Worm (Caenorhabditis elegans) whole organism, late embryonic: ENCODE measurements around the gene cwp-3.

Experiments
- C08G9.2 ChIP-seq: sonication (generic microtip); optimal IDR thresholded peaks from 2 replicates; lab custom pipeline; 2016; ENCODE audit warnings: mild to moderate bottlenecking, missing genetic modification characterization, moderate library complexity, missing compliant biosample characterization
- K09A11.1 ChIP-seq: sonication (generic microtip); optimal IDR thresholded peaks from 2 replicates; lab custom pipeline; 2017; ENCODE audit warnings: antibody characterized with exemption, mild to moderate bottlenecking, missing genetic modification characterization, missing compliant biosample characterization; ENCODE audit not compliant: insufficient read depth
- T23F11.4 ChIP-seq: fragments of 200-800 bp; sonication (Bioruptor generic); optimal IDR thresholded peaks from 2 replicates; lab custom pipeline; 2018; ENCODE audit warnings: mild to moderate bottlenecking, missing genetic modification characterization, missing compliant biosample characterization
- ama-1 ChIP-seq: fragments of 150-350 bp; optimal IDR thresholded peaks from 2 replicates; lab custom pipeline; 2014
- ceh-14 ChIP-seq: sonication (generic microtip); optimal IDR thresholded peaks from 2 replicates; lab custom pipeline; 2016; ENCODE audit warnings: missing genotype, missing genetic modification characterization, missing compliant biosample characterization
- ceh-18 ChIP-seq: sonication (generic microtip); optimal IDR thresholded peaks from 2 replicates; lab custom pipeline; 2016; ENCODE audit warnings: missing genetic modification characterization, missing compliant biosample characterization
- ceh-19 ChIP-seq: fragments of 200-800 bp; sonication (Bioruptor generic); optimal IDR thresholded peaks from 2 replicates; lab custom pipeline; 2018; ENCODE audit warnings: mild to moderate bottlenecking, missing genetic modification characterization, missing compliant biosample characterization
- ceh-22 ChIP-seq: sonication (generic microtip); optimal IDR thresholded peaks from 2 replicates; lab custom pipeline; 2017; ENCODE audit warnings: missing biosample characterization, missing genetic modification characterization
- ceh-24 ChIP-seq: sonication (generic microtip); optimal IDR thresholded peaks from 2 replicates; lab custom pipeline; 2016; ENCODE audit warnings: mild to moderate bottlenecking, missing genetic modification characterization, missing compliant biosample characterization
- ceh-34 ChIP-seq: sonication (generic microtip); optimal IDR thresholded peaks from 2 replicates; lab custom pipeline; 2016; ENCODE audit warnings: mild to moderate bottlenecking, missing genetic modification characterization, missing compliant biosample characterization
- ceh-6 ChIP-seq: fragments of 200-800 bp; sonication (Bioruptor generic); optimal IDR thresholded peaks from 2 replicates; lab custom pipeline; 2018; ENCODE audit warnings: mild to moderate bottlenecking, missing genetic modification characterization, missing compliant biosample characterization
- che-1 ChIP-seq: sonication (generic microtip); optimal IDR thresholded peaks from 2 replicates; lab custom pipeline; 2016; ENCODE audit warnings: mild to moderate bottlenecking, missing genetic modification characterization, missing compliant biosample characterization
- dmd-4 ChIP-seq: sonication (generic microtip); optimal IDR thresholded peaks from 2 replicates; lab custom pipeline; 2016; ENCODE audit warnings: borderline replicate concordance, missing genetic modification characterization, missing compliant biosample characterization
- elt-2 ChIP-seq: sonication (generic microtip); optimal IDR thresholded peaks from 2 replicates; lab custom pipeline; 2016; ENCODE audit warnings: missing genetic modification reagents, missing genetic modification characterization, missing compliant biosample characterization
- elt-4 ChIP-seq: sonication (generic microtip); optimal IDR thresholded peaks from 2 replicates; lab custom pipeline; 2016; ENCODE audit warnings: missing genetic modification characterization, missing compliant biosample characterization
- ets-4 ChIP-seq: sonication (generic microtip); optimal IDR thresholded peaks from 2 replicates; lab custom pipeline; 2016; ENCODE audit warnings: missing genetic modification characterization, missing compliant biosample characterization
- eyg-1 ChIP-seq: sonication (generic microtip); optimal IDR thresholded peaks from 2 replicates; lab custom pipeline; 2016; ENCODE audit warnings: missing genotype, missing genetic modification characterization, missing compliant biosample characterization
- fax-1 ChIP-seq: sonication (generic microtip); optimal IDR thresholded peaks from 2 replicates; lab custom pipeline; 2016; ENCODE audit warnings: missing genotype, missing genetic modification characterization, missing compliant biosample characterization
- gmeb-2 ChIP-seq: sonication (generic microtip); optimal IDR thresholded peaks from 2 replicates; lab custom pipeline; 2016; ENCODE audit warnings: missing genetic modification characterization, inconsistent platforms, missing compliant biosample characterization
- hlh-13 ChIP-seq: fragments of 200-800 bp; sonication (Bioruptor generic); optimal IDR thresholded peaks from 2 replicates; lab custom pipeline; 2018; ENCODE audit warnings: mild to moderate bottlenecking, missing genetic modification characterization, missing compliant biosample characterization
- hlh-30 ChIP-seq: sonication (generic microtip); optimal IDR thresholded peaks from 2 replicates; lab custom pipeline; 2017; ENCODE audit warnings: antibody characterized with exemption, missing genetic modification characterization, missing compliant biosample characterization; ENCODE audit not compliant: insufficient read depth
- hlh-6 ChIP-seq: sonication (generic microtip); optimal IDR thresholded peaks from 2 replicates; lab custom pipeline; 2016; ENCODE audit warnings: missing genotype, missing genetic modification characterization, missing compliant biosample characterization
- hlh-8 ChIP-seq: sonication (generic microtip); optimal IDR thresholded peaks from 2 replicates; lab custom pipeline; 2016; ENCODE audit warnings: missing genotype, missing genetic modification characterization, missing compliant biosample characterization
- madf-2 ChIP-seq: sonication (generic microtip); optimal IDR thresholded peaks from 2 replicates; lab custom pipeline; 2017; ENCODE audit warnings: missing genetic modification characterization, missing compliant biosample characterization
- mec-3 ChIP-seq: sonication (generic microtip); optimal IDR thresholded peaks from 2 replicates; lab custom pipeline; 2016; ENCODE audit warnings: borderline replicate concordance, missing genetic modification characterization, missing compliant biosample characterization
- nhr-11 ChIP-seq: fragments of 150-350 bp; optimal IDR thresholded peaks from 2 replicates; lab custom pipeline; 2014; ENCODE audit warnings: missing biosample characterization, missing genetic modification characterization
- npax-4 ChIP-seq: sonication (generic microtip); optimal IDR thresholded peaks from 2 replicates; lab custom pipeline; 2016; ENCODE audit warnings: missing genetic modification characterization, missing compliant biosample characterization
- pax-1 ChIP-seq: fragments of 150-350 bp; optimal IDR thresholded peaks from 2 replicates; lab custom pipeline; 2014; ENCODE audit warnings: missing biosample characterization, missing genetic modification characterization
- pha-2 ChIP-seq: sonication (generic microtip); optimal IDR thresholded peaks from 2 replicates; lab custom pipeline; 2017; ENCODE audit warnings: mild to moderate bottlenecking, missing genetic modification characterization, missing compliant biosample characterization
- pqm-1 ChIP-seq: sonication (generic microtip); optimal IDR thresholded peaks from 2 replicates; lab custom pipeline; 2016; ENCODE audit warnings: missing genetic modification characterization, missing compliant biosample characterization
- pros-1 ChIP-seq: fragments of 150-350 bp; optimal IDR thresholded peaks from 2 replicates; lab custom pipeline; 2014; ENCODE audit warnings: missing biosample characterization, missing genetic modification reagents, missing genetic modification characterization
- sox-2 ChIP-seq: fragments of 200-800 bp; sonication (Bioruptor generic); IDR thresholded peaks from 2 replicates; pipeline ENCODE4 v1.3.6; 2022; ENCODE audit warnings: missing genetic modification reagents, missing genetic modification characterization, missing compliant biosample characterization
- sox-4 ChIP-seq: sonication (generic microtip); optimal IDR thresholded peaks from 2 replicates; lab custom pipeline; 2017; ENCODE audit warnings: mild to moderate bottlenecking, missing genetic modification characterization, inconsistent platforms, missing compliant biosample characterization
- tbx-2 ChIP-seq: sonication (generic microtip); optimal IDR thresholded peaks from 2 replicates; lab custom pipeline; 2016; ENCODE audit warnings: missing genetic modification characterization, missing compliant biosample characterization
- ttx-3 ChIP-seq: sonication (generic microtip); optimal IDR thresholded peaks from 2 replicates; lab custom pipeline; 2016; ENCODE audit warnings: missing genetic modification reagents, missing genetic modification characterization, missing compliant biosample characterization
- unc-3 ChIP-seq, 2 experiments: fragments of 200-800 bp in 1 of 2; sonication (Bioruptor generic) in 1 of 2; sonication (generic microtip) in 1 of 2; conservative IDR thresholded peaks in 1 of 2; optimal IDR thresholded peaks in 1 of 2; 2 replicates each; pipeline versions ENCODE4 v1.3.6 to Lab custom; 2016 to 2022; ENCODE audit warnings: missing compliant biosample characterization in 2 of 2, missing genetic modification characterization in 2 of 2, missing genetic modification reagents in 1 of 2
- ztf-16 ChIP-seq: sonication (generic microtip); optimal IDR thresholded peaks from 2 replicates; lab custom pipeline; 2017; ENCODE audit warnings: missing genetic modification characterization, missing compliant biosample characterization

cwp-3 gene

DNA sequence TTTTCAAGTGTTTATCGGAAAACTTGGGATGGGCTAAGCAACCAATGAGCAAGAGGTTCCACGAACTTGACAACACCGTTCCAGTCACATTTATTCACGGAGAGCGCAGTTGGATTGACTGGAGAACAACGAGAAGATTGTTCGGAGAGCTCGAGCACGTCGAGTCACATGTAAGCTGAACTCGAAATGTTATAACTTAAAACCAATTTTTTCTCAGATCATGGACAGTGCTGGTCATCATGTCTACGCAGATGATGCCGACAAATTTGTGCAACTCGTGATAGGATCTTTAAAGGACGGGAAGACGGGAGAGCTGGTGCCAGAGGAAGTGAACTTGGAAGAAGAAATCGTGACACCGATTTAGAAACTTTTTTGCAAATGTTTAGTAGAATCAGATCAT, 3.9 kb downstream of the cwp-3 start:
- no peak for TF ChIP-seq che-1 (tag; lab: Kevin White, UChicago)
- no peak for TF ChIP-seq unc-3 (GFP tag; conservative IDR thresholded peaks at IDR 0.05; lab: Robert Waterston, UW)
- TF ChIP-seq unc-3 (tag; optimal IDR thresholded peaks at IDR 0.05; lab: Kevin White, UChicago) = no peak
- TF ChIP-seq fax-1 = no peak
- no peak for TF ChIP-seq madf-2 (tag; lab: Kevin White, UChicago)
- no peak for TF ChIP-seq ceh-18
- TF ChIP-seq ztf-16 (tag; lab: Kevin White, UChicago) = no peak
- TF ChIP-seq eyg-1 (tag; lab: Kevin White, UChicago) = no peak

DNA sequence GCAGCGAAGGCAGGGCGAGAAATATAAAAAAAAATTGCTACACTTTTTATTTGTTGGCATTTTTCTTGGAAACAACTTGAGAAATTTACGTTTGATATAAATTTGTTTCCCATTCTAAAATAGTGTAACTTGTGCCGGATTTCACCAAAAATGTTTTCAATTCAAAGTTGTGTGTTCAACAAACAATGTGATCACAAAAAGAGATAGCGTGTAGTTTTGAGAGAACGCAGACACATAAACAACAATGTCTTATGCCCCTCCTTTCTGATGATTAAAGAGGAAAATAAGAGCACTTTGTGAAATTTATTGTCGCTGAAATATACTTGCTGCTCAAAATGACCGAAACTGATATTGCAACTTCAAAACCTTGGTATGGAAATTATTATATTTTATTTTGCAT, 4.8 kb downstream of the cwp-3 start, which contains the start of gene abhd-5.1:
Gene abhd-5.1 (plus strand): TSS at position 230 of the 400 bp plus-strand sequence.
- TF ChIP-seq pqm-1 (tag; lab: Kevin White, UChicago) (no peak), mec-3 (tag; lab: Kevin White, UChicago) (no peak), pha-2 (no peak), ceh-14 (no peak), elt-4 (no peak), ceh-34 (tag; lab: Kevin White, UChicago) (no peak), che-1 (tag; lab: Kevin White, UChicago) (no peak), ets-4 (no peak), pros-1 (tag; lab: Kevin White, UChicago) (no peak), sox-4 (no peak)

DNA sequence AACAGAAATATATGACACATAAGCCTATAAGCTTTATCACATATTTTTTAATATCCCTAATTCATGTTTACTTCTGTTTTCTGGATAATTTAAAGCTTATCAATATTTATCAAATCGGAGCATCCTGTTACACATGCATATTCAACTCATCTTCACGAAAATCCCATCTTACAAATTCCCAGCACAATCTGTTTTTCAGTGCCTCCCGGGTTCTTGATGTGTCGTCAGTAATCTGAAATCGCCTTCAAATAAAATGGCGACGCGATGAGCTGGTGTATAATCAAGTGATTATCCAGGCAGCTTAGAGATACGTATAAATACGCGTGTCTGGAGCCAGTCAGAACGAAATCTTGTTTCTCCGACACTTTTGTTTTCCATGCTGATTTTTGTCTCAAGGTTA, 7.8 kb downstream of the cwp-3 start:
- TF ChIP-seq ceh-6 (GFP tag; lab: Kevin White, UChicago) (no peak), ttx-3 (tag; lab: Kevin White, UChicago) (no peak), hlh-13 (no peak)
- TF ChIP-seq, all 69 proteins: peak for 0

DNA sequence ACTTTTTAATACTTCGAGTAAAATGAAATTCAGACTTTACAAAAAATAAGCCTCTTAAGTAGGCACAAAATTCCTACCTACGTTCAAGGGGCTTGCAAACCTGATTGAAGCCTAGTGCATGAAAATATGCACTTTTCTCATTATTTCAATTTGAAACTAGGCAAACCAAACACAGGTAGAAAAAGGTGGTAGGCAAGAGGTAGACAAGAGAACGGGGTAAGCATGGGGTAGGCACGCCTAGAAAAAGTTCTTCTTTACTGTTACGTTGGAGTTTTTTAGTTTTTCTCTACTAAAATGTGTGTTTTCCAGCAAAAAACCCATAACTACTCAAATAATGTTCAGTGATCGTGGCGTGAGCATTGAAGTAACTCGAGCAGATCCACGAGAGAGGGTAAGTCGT, 8.5 kb downstream of the cwp-3 start, which contains the start of gene nex-4:
Gene nex-4 (plus strand): TSS at position 301 of the 400 bp plus-strand sequence.
- no peak for TF ChIP-seq hlh-6 (tag; lab: Kevin White, UChicago)
- no peak for TF ChIP-seq madf-2 (tag; lab: Kevin White, UChicago)
- no peak for TF ChIP-seq T23F11.4 (GFP tag; lab: Kevin White, UChicago)
- no peak for TF ChIP-seq elt-4
- TF ChIP-seq ceh-19 (GFP tag; lab: Kevin White, UChicago) = no peak
- TF ChIP-seq nhr-11 = no peak
- TF ChIP-seq K09A11.1 = no peak
- TF ChIP-seq ama-1 = no peak
- no peak for TF ChIP-seq ceh-24 (tag; lab: Kevin White, UChicago)
- no peak for TF ChIP-seq ztf-16 (tag; lab: Kevin White, UChicago)
- TF ChIP-seq hlh-30 (tag; lab: Kevin White, UChicago) = no peak

DNA sequence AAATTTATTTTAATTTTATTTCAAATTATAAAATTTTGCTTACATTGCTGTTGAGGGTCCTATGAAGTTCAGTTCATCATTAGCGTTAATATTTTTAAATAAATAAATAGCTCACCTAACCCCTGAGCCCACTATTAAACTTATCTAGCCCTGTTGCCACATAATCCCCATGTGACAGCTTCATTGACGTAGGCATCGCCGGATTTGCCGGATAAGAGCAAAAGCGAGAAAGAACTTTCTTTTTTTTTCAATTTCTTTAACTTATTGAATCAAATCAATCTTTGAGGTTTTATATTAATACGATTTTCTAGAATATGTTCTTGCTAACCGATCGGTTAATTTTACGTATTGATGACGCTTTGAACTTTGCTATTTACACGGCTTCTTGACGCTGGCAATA, 9.3 kb downstream of the cwp-3 start:
- TF ChIP-seq sox-4 = no peak
- no peak for TF ChIP-seq gmeb-2 (tag; lab: Kevin White, UChicago)
- no peak for TF ChIP-seq ets-4
- no peak for TF ChIP-seq dmd-4
- TF ChIP-seq npax-4 (tag; lab: Kevin White, UChicago) = no peak
- no peak for TF ChIP-seq elt-4
- no peak for TF ChIP-seq K09A11.1
- TF ChIP-seq ceh-6 (GFP tag; lab: Kevin White, UChicago) = no peak
- no peak for TF ChIP-seq elt-2 (tag; lab: Kevin White, UChicago)
- TF ChIP-seq nhr-11 = no peak
- TF ChIP-seq sox-2 (GFP tag; lab: Robert Waterston, UW) = no peak
- TF ChIP-seq hlh-8 (tag; lab: Kevin White, UChicago) = no peak
- no peak for TF ChIP-seq tbx-2 (tag; lab: Kevin White, UChicago)
- no peak for TF ChIP-seq pax-1 (tag; lab: Kevin White, UChicago)
- TF ChIP-seq ceh-22 (tag; lab: Kevin White, UChicago) = no peak
- no peak for TF ChIP-seq ceh-24 (tag; lab: Kevin White, UChicago)
- no peak for TF ChIP-seq C08G9.2 (tag; lab: Kevin White, UChicago)
- no peak for TF ChIP-seq hlh-13
- no peak for TF ChIP-seq fax-1
